Worm (Caenorhabditis elegans) whole organism, L4/young adult: ENCODE measurements around the gene C09E7.10.

Experiments used
- W03F9.2 ChIP-seq: fragments of 150-350 bp; optimal IDR thresholded peaks from 2 replicates; lab custom pipeline; 2014; ENCODE audit warnings: missing biosample characterization, missing genetic modification characterization
- dao-5 ChIP-seq: sonication (generic microtip); optimal IDR thresholded peaks from 2 replicates; lab custom pipeline; 2016; ENCODE audit warnings: missing genotype, missing genetic modification characterization, moderate library complexity, missing compliant biosample characterization
- him-1 ChIP-seq: sonication (generic microtip); optimal IDR thresholded peaks from 2 replicates; lab custom pipeline; 2016; ENCODE audit warnings: missing genotype, missing genetic modification reagents, missing genetic modification characterization, missing compliant biosample characterization

Gene C09E7.10

DNA sequence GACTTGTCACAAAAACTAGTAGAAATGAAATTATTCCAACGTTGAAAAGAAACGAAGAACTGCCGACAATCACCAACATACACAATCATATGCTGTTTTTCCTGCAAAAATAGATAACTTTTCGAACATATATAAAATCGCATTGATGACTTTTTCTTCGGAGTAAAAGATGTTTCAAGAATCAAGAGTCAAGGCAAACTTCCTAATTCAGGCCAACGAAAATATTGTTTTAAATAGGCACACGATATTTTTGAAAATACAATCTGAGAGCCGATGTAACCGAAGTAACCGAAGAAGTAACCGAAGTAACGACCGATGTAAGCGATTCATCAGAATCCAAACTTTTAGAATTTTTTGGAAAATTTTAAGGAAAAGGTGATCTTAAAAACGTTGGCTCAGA, at the start of gene C09E7.10:
Gene C09E7.10, minus strand, starts transcription at position 101 of the 400 bp plus-strand sequence.
- TF ChIP-seq W03F9.2 (no peak), dao-5 (tag; lab: Kevin White, UChicago) (no peak), him-1 (tag; lab: Kevin White, UChicago) (no peak)

DNA sequence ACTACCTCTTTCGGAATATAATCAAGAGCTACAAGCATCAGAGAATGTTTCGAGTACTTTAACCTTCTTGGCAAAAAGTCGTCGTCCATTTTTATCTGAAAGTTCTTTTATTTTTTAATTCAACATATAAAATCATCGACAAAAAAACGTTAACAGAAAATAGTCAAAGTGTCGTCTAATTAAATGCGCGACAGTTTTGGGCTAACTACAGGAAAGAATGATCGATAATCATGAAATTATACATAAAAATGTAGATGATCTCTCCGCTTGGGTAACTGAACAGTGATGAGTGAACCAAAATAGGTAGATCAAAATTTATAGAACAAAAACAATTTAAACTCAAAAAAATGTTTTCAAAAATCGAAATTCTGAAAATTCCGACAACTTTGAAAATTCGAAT, 38.6 kb upstream of the C09E7.10 start, which contains the start of gene C09E7.8:
Gene C09E7.8, minus strand, starts transcription at position 101 of the 400 bp plus-strand sequence.
- no peak for TF ChIP-seq dao-5 (tag; lab: Kevin White, UChicago)
- no peak for TF ChIP-seq him-1 (tag; lab: Kevin White, UChicago)
- no peak for TF ChIP-seq W03F9.2

DNA sequence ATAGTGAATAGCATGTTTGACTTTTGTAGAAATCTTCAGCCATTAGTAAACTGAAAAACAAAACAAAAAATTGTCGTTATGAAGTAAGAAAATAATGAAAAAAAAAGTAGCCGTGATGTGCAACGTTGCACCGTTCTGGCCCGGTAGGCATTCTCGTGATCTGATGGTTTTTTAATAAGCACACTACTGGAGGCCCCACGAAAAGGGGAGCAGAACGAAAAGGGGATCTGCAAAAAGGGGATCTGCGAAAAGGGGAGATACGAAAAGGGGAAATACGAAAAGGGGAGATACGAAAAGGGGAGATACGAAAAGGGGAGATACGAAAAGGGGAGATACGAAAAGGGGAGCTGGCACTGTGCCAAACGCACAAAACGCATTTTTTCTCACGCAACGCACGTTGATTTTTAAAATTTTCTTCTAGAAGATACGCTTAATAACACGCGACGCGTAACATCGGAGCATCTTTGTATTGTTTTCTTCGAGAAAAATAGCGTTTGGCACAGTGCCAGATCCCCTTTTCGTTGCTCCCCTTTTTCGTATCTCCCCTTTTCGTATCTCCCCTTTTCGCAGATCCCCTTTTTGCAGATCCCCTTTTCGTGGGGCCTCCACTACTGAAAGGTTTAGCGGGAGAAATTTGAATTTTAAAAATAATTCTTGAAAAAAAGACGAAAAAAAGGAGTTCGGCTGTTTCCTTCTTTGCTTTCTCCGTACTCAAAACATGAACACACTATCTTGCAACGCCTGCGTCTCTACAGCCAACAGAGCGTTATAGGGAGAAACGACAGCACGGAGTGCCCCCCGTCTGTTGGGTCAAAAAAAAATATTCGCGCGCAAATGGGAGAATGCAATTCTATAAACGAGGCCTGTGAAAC, 31.6 kb upstream of the C09E7.10 start, which contains the start of gene C09E7.7:
Gene C09E7.7, minus strand, starts transcription at position 57 of the 872 bp plus-strand sequence.
- peak; percentile 59 for TF ChIP-seq him-1 (tag; lab: Kevin White, UChicago)

DNA sequence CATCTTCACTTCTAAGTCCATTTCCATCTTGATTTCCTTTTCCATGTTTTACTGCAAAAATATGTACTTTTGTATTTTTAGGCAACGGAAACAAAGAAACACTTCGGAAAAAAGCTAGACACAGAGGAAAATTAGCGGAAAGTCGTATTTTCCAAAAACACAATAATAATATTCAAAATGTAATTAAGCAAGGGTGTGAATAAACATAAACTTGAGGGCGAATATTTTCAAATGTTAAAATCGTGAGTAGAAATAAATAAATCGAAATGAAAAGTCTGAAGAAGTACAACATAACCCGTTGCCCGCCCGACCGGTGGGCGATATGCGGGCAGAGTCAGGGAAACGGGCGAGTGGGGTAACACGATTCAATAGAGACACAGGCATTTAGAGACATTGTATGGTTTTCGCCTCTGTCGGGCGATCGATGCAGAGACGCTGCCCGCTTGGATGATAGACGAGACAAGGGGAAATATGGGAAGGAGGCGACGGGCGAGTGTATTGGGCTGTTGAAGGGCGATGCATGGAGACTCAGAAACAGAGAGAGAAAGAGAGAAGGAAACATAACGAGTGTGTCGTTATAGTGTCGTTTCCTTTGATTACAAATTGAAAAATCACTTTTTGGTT, 17.2 kb upstream of the C09E7.10 start, which contains the start of gene C09E7.4:
Gene C09E7.4, minus strand, starts transcription at position 51 of the 624 bp plus-strand sequence.
- TF ChIP-seq W03F9.2, result no peak
- TF ChIP-seq dao-5 (tag; lab: Kevin White, UChicago), result no peak
- TF ChIP-seq him-1 (tag; lab: Kevin White, UChicago), result no peak

DNA sequence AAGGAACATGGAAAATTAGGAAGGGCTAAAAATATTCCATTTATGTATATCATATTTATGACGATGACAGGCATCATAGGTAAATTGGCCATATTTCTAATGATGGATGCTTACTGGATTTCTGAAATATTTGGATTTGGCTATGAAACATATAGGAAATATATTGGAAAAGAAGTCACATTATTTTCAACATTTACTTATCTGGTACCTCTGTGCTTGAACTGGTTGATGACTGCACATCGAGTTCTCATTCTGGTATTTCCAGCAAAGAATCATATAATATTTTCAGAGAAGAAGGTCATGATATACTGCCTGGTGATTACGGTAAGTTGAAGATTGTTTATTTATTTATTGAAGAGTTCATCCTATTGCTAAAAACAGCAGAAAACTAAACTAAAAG, 12.8 kb upstream of the C09E7.10 start, which contains the start of gene srxa-5:
Gene srxa-5, plus strand, starts transcription at position 301 of the 400 bp plus-strand sequence.
- no peak for TF ChIP-seq dao-5 (tag; lab: Kevin White, UChicago)

DNA sequence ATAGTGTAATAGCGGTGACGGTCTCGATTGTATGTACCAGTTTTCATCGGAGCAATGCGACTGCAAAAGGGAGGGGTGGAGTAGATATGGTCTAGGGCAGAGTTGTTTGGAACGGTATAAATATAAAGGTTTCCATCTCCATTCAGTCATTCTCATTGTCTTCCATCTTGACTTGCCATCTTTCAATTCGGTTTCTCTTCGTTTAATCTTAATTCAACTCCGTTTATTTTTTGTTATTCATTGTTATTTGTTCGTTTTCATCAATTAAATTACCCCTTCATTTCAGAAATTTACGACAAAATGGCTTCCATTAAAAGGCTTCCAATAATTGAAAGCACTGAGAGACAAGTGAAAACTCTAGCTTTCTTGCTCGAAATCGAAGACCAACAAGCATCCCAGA, 11.2 kb upstream of the C09E7.10 start, which contains the start of gene C09E7.11:
Gene C09E7.11, plus strand, starts transcription at position 301 of the 400 bp plus-strand sequence.
- TF ChIP-seq W03F9.2 (no peak), dao-5 (tag; lab: Kevin White, UChicago) (no peak), him-1 (tag; lab: Kevin White, UChicago) (no peak)

DNA sequence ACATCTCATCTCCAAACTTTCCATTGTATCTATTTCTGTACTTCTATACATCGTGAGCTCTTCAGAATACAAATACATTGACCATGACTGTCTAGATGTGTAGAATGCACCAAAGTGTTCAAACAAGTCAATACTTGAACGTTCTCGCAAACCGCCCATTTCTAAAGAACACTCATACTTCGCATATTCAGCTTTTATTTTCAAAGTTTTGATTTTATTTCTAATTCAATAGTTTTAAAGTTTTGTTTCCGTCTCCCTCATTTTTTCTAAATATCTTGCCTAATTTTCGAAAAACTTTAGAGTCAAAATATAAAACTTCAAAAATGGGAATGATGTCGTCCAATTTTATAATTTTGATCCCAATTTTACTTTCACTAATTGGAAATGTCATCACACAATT, 8.1 kb upstream of the C09E7.10 start, which contains the start of gene pqn-10:
Gene pqn-10, plus strand, starts transcription at position 301 of the 400 bp plus-strand sequence.
- no peak for TF ChIP-seq him-1 (tag; lab: Kevin White, UChicago)
- TF ChIP-seq W03F9.2, result no peak
- TF ChIP-seq dao-5 (tag; lab: Kevin White, UChicago), result no peak

DNA sequence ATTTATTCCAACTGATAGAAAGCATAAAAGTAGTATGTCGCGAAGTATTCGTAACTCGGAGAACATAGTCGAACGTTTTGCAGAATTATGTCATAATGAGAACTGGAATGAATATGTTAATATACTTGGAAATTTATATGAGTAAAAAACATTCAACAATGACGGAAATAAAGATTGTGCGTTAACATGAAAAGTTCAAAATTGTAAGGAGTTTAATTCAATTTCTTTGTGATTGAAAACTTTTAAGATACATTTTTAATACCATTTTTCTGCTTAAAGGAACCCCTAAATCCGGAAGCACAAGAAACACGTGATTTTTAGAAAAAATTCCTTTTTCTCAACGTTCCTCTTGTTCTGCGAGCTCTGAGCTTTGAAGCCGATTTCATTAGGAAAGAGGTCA, 5.7 kb upstream of the C09E7.10 start, which contains the start of gene oig-1:
Gene oig-1, minus strand, starts transcription at position 101 of the 400 bp plus-strand sequence.
- TF ChIP-seq dao-5 (tag; lab: Kevin White, UChicago) (no peak), W03F9.2 (no peak), him-1 (tag; lab: Kevin White, UChicago) (no peak)

DNA sequence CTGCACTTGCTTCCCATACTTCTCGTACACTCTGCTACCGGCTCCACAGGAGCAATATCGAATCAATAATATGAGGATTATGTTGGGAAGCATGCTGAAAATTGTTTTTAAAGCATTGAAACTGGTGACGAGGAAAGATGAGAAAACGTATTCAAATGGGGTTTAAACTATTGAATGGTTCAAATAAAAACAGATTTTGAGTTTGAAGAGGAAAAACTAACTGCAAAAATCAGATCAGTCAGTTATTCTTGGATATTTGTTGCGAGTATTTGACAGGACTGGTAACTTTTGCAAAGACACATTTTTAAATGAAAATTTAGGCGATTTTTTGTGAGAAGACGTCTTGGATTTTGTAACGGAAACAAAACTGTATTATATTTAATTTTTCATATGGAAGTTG, 5.2 kb downstream of the C09E7.10 start, which contains the start of gene acr-5:
Gene acr-5, minus strand, starts transcription at position 101 of the 400 bp plus-strand sequence.
- TF ChIP-seq him-1 (tag; lab: Kevin White, UChicago) (no peak), dao-5 (tag; lab: Kevin White, UChicago) (no peak), W03F9.2 (no peak)

DNA sequence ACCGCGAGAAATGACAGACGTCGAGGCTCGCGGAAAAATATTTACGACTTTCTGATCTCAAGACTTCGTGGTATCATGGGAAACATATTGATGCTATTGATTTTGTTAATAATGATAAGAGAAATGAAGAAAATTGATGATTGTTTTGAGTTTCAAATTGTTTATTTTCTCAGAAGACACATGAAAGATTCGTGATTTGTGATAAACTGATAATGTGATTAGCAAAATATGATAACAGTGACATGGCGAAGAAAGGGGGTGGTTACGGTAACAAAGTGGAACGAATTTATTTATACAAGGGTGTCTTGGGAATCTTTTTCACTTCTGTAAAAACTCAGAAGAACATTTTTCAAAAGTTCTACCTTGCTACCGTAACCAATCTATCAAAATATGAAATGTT, 10.5 kb downstream of the C09E7.10 start:
- no peak for TF ChIP-seq him-1 (tag; lab: Kevin White, UChicago)
- TF ChIP-seq dao-5 (tag; lab: Kevin White, UChicago), result no peak
- no peak for TF ChIP-seq W03F9.2

DNA sequence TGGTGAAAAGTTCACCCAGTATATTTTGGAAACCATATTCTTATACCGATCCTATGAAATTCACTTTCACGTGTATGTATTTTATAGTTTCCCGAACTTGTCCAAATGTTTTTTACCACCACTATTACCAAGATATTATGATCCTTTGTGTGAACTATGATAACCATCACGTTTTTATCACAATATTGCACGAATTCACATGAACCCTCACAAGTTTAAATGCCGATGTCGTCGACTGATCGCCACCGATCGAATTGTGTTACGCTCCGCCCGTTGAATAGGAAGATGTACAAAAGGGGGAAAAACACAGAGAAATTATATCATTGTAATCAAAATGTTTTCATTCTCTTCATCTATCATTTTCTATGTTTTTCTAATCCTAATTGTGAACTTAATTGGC, 11.5 kb downstream of the C09E7.10 start:
- no peak for TF ChIP-seq W03F9.2
- no peak for TF ChIP-seq dao-5 (tag; lab: Kevin White, UChicago)
- no peak for TF ChIP-seq him-1 (tag; lab: Kevin White, UChicago)

DNA sequence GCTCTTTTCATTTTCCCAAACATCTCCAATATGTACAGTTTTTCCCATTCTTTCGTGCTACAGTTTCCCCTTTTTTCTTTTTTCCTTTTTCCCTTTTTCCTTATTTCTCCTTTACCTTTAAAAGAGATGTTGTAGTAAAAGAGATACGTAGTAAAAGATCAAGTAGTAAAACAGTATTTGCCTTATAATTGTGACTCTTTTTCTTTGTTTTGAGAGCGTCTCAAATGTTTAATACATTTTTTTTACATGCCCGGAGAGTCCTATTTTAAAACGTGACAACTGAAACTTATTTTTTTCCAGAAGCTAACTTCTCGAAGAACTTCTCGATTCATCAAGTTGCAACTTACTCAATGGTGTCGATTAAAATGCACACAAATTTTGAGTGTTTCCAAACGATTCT, 12.0 kb downstream of the C09E7.10 start, which contains the start of gene F23F12.12:
Gene F23F12.12, plus strand, starts transcription at position 301 of the 400 bp plus-strand sequence.
- TF ChIP-seq dao-5 (tag; lab: Kevin White, UChicago) (no peak), him-1 (tag; lab: Kevin White, UChicago) (no peak), W03F9.2 (no peak)

DNA sequence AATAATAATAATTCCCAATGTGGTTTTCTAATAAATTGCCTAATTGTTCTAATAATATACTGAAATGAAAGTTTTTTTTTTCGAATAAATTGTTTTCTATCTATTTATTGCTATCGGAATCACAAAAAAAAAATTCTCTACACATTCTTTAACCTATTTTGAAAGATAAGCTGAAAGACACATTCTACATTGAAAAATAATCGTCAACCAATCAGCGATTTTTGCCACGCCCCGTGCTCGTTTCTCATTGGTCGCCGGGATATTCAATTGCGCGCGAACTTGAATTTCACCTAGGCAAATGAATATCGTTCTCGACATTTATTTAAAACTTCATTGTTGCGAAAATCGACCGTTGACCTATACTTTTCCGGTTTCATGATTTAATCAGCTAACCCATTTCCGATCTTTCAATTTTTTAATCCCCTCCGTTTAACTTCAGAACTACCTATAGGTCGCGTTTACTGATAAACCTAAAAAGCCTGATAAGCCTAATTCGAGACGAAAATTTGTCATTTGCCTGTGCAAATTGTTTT, 19.8 kb downstream of the C09E7.10 start, which contains the start of gene F23F12.3:
Gene F23F12.3, plus strand, starts transcription at position 483 of the 533 bp plus-strand sequence.
- TF ChIP-seq dao-5 (tag; lab: Kevin White, UChicago) (no peak), W03F9.2 (no peak), him-1 (tag; lab: Kevin White, UChicago) (no peak)
